Fruit fly (Drosophila melanogaster) Kc167 (cell line): Measurements from ENCODE around the gene Hip14.

Experiments
- Sin3A ChIP-seq: fragments of >200 bp; optimal IDR thresholded peaks from 2 replicates; lab custom pipeline; 2018; ENCODE audit warnings: missing external identifiers
- psq ChIP-seq: fragments of >200 bp; optimal IDR thresholded peaks from 2 replicates; lab custom pipeline; 2017; ENCODE audit warnings: missing external identifiers

dm6 chr3L:16018251-16018583 is 30.2 kb downstream of the Hip14 start:
- TF ChIP-seq psq (lab: Kevin White, UChicago) (no peak), Sin3A (lab: Kevin White, UChicago) (no peak)
